Fruit fly (Drosophila melanogaster): ENCODE results near the gene CG7668.

- TF ChIP-seq Sin3A (optimal IDR thresholded peaks at IDR 0.05), result no peak
- no peak for TF ChIP-seq insv (optimal IDR thresholded peaks at IDR 0.05)
- TF ChIP-seq psq (optimal IDR thresholded peaks at IDR 0.05), result no peak
- TF ChIP-seq ttk (optimal IDR thresholded peaks at IDR 0.05), result no peak
Observed at dm6 chr3L:19994015-19994414, 8.5 kb upstream of the CG7668 start.

Measured in Kc167 (cell line).